Worm (Caenorhabditis elegans): ENCODE data around the gene F20B6.5.

Gene F20B6.5

ce11 chrX:4209131-4209530 lies 9.4 kb upstream of the F20B6.5 start (continued):
- TF ChIP-seq K12H6.12 (tag; optimal IDR thresholded peaks at IDR 0.05) (peak; percentile 98), D2030.7 (GFP tag; IDR thresholded peaks at IDR 0.05) (no peak), die-1 (tag; optimal IDR thresholded peaks at IDR 0.05) (peak; percentile 80), egl-44 (GFP tag; IDR thresholded peaks at IDR 0.05) (peak; percentile 96), C06A6.2 (GFP tag; conservative IDR thresholded peaks at IDR 0.05) (peak; percentile 98), dox-1 (GFP tag; IDR thresholded peaks at IDR 0.05) (peak; percentile 99), rec-8 (tag; optimal IDR thresholded peaks at IDR 0.05) (peak; percentile 10 to 26), let-526 (GFP tag; IDR thresholded peaks at IDR 0.05) (peak; percentile 97), ceh-100 (GFP tag; IDR thresholded peaks at IDR 0.05) (peak; percentile 85), lin-40 (tag; optimal IDR thresholded peaks at IDR 0.05) (peak; percentile 100), zfh-2 (GFP tag; conservative IDR thresholded peaks at IDR 0.05) (peak; percentile 95), bed-1 (GFP tag; IDR thresholded peaks at IDR 0.05) (0 out of 2 replicates have a peak, but pooled peaks have one; percentile 83), F10E7.11 (tag; optimal IDR thresholded peaks at IDR 0.05) (peak; percentile 97), madf-10 (tag; optimal IDR thresholded peaks at IDR 0.05) (peak; percentile 96), akir-1 (GFP tag; optimal IDR thresholded peaks at IDR 0.05) (peak; percentile 77), B0261.1 (tag; optimal IDR thresholded peaks at IDR 0.05) (peak; percentile 49), snpc-3.4 (tag; optimal IDR thresholded peaks at IDR 0.05) (peak; percentile 12), him-1 (tag; optimal IDR thresholded peaks at IDR 0.05) (peak; percentile 24), Y53F4B.3 (GFP tag; IDR thresholded peaks at IDR 0.05) (no peak), unc-130 (GFP tag; optimal IDR thresholded peaks at IDR 0.05) (peak; percentile 0), gei-17 (GFP tag; optimal IDR thresholded peaks at IDR 0.05) (peak; percentile 98), sea-2 (GFP tag; IDR thresholded peaks at IDR 0.05) (0 out of 2 replicates have a peak, but pooled peaks have one; percentile 35), ceh-27 (GFP tag; optimal IDR thresholded peaks at IDR 0.05) (peak; percentile 99), zim-3 (tag; optimal IDR thresholded peaks at IDR 0.05) (peak; percentile 71), efl-1 (GFP tag; optimal IDR thresholded peaks at IDR 0.05) (no peak), lin-54 (GFP tag; optimal IDR thresholded peaks at IDR 0.05) (peak; percentile 91), ceh-40 (GFP tag; IDR thresholded peaks at IDR 0.05) (peak; percentile 80; the same call in 1 of the 2 replicates), pbrm-1 (GFP tag; IDR thresholded peaks at IDR 0.05) (peak; percentile 97), snpc-4 (GFP tag; optimal IDR thresholded peaks at IDR 0.05) (peak; percentile 71), snpc-4 (tag; optimal IDR thresholded peaks at IDR 0.05) (peak; percentile 81 to 89 (median 86)), nhr-179 (tag; optimal IDR thresholded peaks at IDR 0.05) (peak; percentile 80)

ce11 chrX:4208495-4208894 lies 8.8 kb upstream of the F20B6.5 start:
- no peak for TF ChIP-seq ekl-4 (GFP tag; IDR thresholded peaks at IDR 0.05)
- TF ChIP-seq aptf-2 (GFP tag; conservative IDR thresholded peaks at IDR 0.05) = no peak
- peak; percentile 36 for TF ChIP-seq ceh-27 (GFP tag; optimal IDR thresholded peaks at IDR 0.05)
- TF ChIP-seq hsf-1 (GFP tag; IDR thresholded peaks at IDR 0.05) = no peak
- no peak for TF ChIP-seq F57C9.4 (tag; optimal IDR thresholded peaks at IDR 0.05)
- TF ChIP-seq tbx-9 (tag; optimal IDR thresholded peaks at IDR 0.05; ENCODE audit: borderline replicate concordance) = no peak
- TF ChIP-seq athp-1 (tag; optimal IDR thresholded peaks at IDR 0.05) = no peak
- no peak for TF ChIP-seq Y53F4B.3 (GFP tag; IDR thresholded peaks at IDR 0.05)
- no peak for TF ChIP-seq cebp-2 (GFP tag; IDR thresholded peaks at IDR 0.05)
- TF ChIP-seq sdz-38 (tag; optimal IDR thresholded peaks at IDR 0.05) = no peak
- no peak for TF ChIP-seq die-1 (tag; optimal IDR thresholded peaks at IDR 0.05)
- peak; percentile 11; the same call in 1 of the 2 replicates for TF ChIP-seq dox-1 (GFP tag; IDR thresholded peaks at IDR 0.05)
- no peak for TF ChIP-seq let-526 (GFP tag; IDR thresholded peaks at IDR 0.05)
- TF ChIP-seq ceh-91 (GFP tag; IDR thresholded peaks at IDR 0.05) = no peak
- TF ChIP-seq sptf-2 (GFP tag; optimal IDR thresholded peaks at IDR 0.05) = no peak
- TF ChIP-seq gei-17 (GFP tag; optimal IDR thresholded peaks at IDR 0.05) = peak; percentile 83
- TF ChIP-seq tlf-1 (GFP tag; optimal IDR thresholded peaks at IDR 0.05) = peak; percentile 75
- TF ChIP-seq egl-18 (GFP tag; IDR thresholded peaks at IDR 0.05) = 0 out of 2 replicates have a peak, but pooled peaks have one; percentile 8
- TF ChIP-seq F22D6.2 (tag; optimal IDR thresholded peaks at IDR 0.05) = no peak
- no peak for TF ChIP-seq snpc-3.4 (tag; optimal IDR thresholded peaks at IDR 0.05)
- no peak for TF ChIP-seq mcd-1 (GFP tag; IDR thresholded peaks at IDR 0.05)
- no peak for TF ChIP-seq mxl-1 (tag; optimal IDR thresholded peaks at IDR 0.05)
- peak; percentile 78 for TF ChIP-seq Y53G8AR.9 (GFP tag; conservative IDR thresholded peaks at IDR 0.05)
- TF ChIP-seq zim-3 (tag; optimal IDR thresholded peaks at IDR 0.05) = no peak
- no peak for TF ChIP-seq attf-5 (GFP tag; optimal IDR thresholded peaks at IDR 0.05)

Measured in whole organism, young adult.